Worm (Caenorhabditis elegans) whole organism, L1 larva: Measurements from ENCODE around the gene col-162.

Experiments used
- F16B12.6 ChIP-seq: fragments of 150-350 bp; optimal IDR thresholded peaks from 2 replicates; lab custom pipeline; 2014; ENCODE audit warnings: missing biosample characterization, missing genetic modification characterization
- Y116A8C.19 ChIP-seq: sonication (generic microtip); optimal IDR thresholded peaks from 2 replicates; lab custom pipeline; 2016; ENCODE audit warnings: missing compliant biosample characterization, missing genetic modification characterization, borderline replicate concordance
- aha-1 ChIP-seq: fragments of 150-350 bp; optimal IDR thresholded peaks from 2 replicates; lab custom pipeline; 2014; ENCODE audit warnings: missing biosample characterization, missing genetic modification characterization
- alr-1 ChIP-seq: fragments of 200-800 bp; sonication (Bioruptor generic); optimal IDR thresholded peaks from 2 replicates; lab custom pipeline; 2018; ENCODE audit warnings: borderline replicate concordance, mild to moderate bottlenecking, missing genetic modification characterization, missing compliant biosample characterization
- blmp-1 ChIP-seq: fragments of 150-350 bp; optimal IDR thresholded peaks from 2 replicates; lab custom pipeline; 2014; ENCODE audit warnings: missing biosample characterization, missing genetic modification characterization
- ceh-63 ChIP-seq: fragments of 200-800 bp; sonication (Bioruptor generic); optimal IDR thresholded peaks from 2 replicates; lab custom pipeline; 2018; ENCODE audit warnings: mild to moderate bottlenecking, missing genetic modification characterization, missing compliant biosample characterization
- ceh-8 ChIP-seq: fragments of 200-800 bp; sonication (Bioruptor generic); optimal IDR thresholded peaks from 2 replicates; lab custom pipeline; 2018; ENCODE audit warnings: mild to moderate bottlenecking, missing genetic modification characterization, moderate library complexity, missing compliant biosample characterization
- ceh-82 ChIP-seq, 3 experiments: fragments of 150-350 bp in 1 of 3; sonication (generic microtip) in 2 of 3; optimal IDR thresholded peaks; 2 replicates each; lab custom pipeline; 2014 to 2017; ENCODE audit warnings: missing biosample characterization in 3 of 3, missing genetic modification characterization in 3 of 3
- ceh-88 ChIP-seq: fragments of 200-800 bp; sonication (Bioruptor generic); IDR thresholded peaks from 2 replicates; pipeline ENCODE4 v1.3.6; 2022; ENCODE audit warnings: missing genetic modification characterization, missing compliant biosample characterization
- ces-1 ChIP-seq: fragments of 150-350 bp; optimal IDR thresholded peaks from 2 replicates; lab custom pipeline; 2014; ENCODE audit warnings: missing biosample characterization, missing genetic modification reagents, missing genetic modification characterization
- dpl-1 ChIP-seq, 3 experiments: fragments of 150-350 bp in 2 of 3; sonication (generic microtip) in 1 of 3; optimal IDR thresholded peaks; 2 replicates each; lab custom pipeline; 2014 to 2017; ENCODE audit warnings: missing biosample characterization in 3 of 3, missing genetic modification characterization in 3 of 3, missing genetic modification reagents in 3 of 3
- efl-3 ChIP-seq: fragments of 200-800 bp; sonication (Bioruptor generic); optimal IDR thresholded peaks from 2 replicates; lab custom pipeline; 2018; ENCODE audit warnings: mild to moderate bottlenecking, missing genetic modification characterization, missing compliant biosample characterization
- egl-13 ChIP-seq: sonication (generic microtip); optimal IDR thresholded peaks from 2 replicates; lab custom pipeline; 2016; ENCODE audit warnings: missing genotype, missing genetic modification reagents, missing genetic modification characterization, missing compliant biosample characterization
- elt-2 ChIP-seq: sonication (generic microtip); optimal IDR thresholded peaks from 2 replicates; lab custom pipeline; 2016; ENCODE audit warnings: missing genetic modification characterization, mild to moderate bottlenecking, inconsistent platforms, missing compliant biosample characterization, missing genetic modification reagents
- ets-5 ChIP-seq: fragments of 200-800 bp; sonication (Bioruptor generic); IDR thresholded peaks from 2 replicates; pipeline ENCODE4 v1.3.6; 2022; ENCODE audit warnings: missing genetic modification characterization, missing compliant biosample characterization
- hlh-4 ChIP-seq: sonication (generic microtip); optimal IDR thresholded peaks from 2 replicates; lab custom pipeline; 2016; ENCODE audit warnings: mild to moderate bottlenecking, missing genetic modification characterization, missing compliant biosample characterization
- hpl-2 ChIP-seq: fragments of 150-350 bp; optimal IDR thresholded peaks from 2 replicates; lab custom pipeline; 2014; ENCODE audit warnings: missing biosample characterization, missing genetic modification reagents, missing genetic modification characterization
- irx-1 ChIP-seq: sonication (generic microtip); optimal IDR thresholded peaks from 2 replicates; lab custom pipeline; 2016; ENCODE audit warnings: missing genetic modification characterization, missing compliant biosample characterization
- jun-1 ChIP-seq: fragments of 150-350 bp; optimal IDR thresholded peaks from 2 replicates; lab custom pipeline; 2014; ENCODE audit warnings: missing biosample characterization, missing genetic modification reagents, missing genetic modification characterization
- lin-13 ChIP-seq: fragments of 150-350 bp; optimal IDR thresholded peaks from 2 replicates; lab custom pipeline; 2014; ENCODE audit warnings: missing biosample characterization, missing genetic modification reagents, missing genetic modification characterization
- lin-14 ChIP-seq: fragments of 200-800 bp; sonication (Bioruptor generic); optimal IDR thresholded peaks from 2 replicates; lab custom pipeline; 2018; ENCODE audit warnings: mild to moderate bottlenecking, missing genetic modification characterization, moderate library complexity, missing compliant biosample characterization
- lin-35 ChIP-seq, 2 experiments: fragments of 150-350 bp; optimal IDR thresholded peaks; 2 replicates each; lab custom pipeline; 2014; ENCODE audit warnings: missing biosample characterization in 2 of 2, missing genetic modification characterization in 2 of 2, missing genetic modification reagents in 2 of 2
- lin-39 ChIP-seq: fragments of 150-350 bp; optimal IDR thresholded peaks from 2 replicates; lab custom pipeline; 2014; ENCODE audit warnings: missing biosample characterization, missing genetic modification reagents, missing genetic modification characterization
- lir-3 ChIP-seq: sonication (generic microtip); optimal IDR thresholded peaks from 2 replicates; lab custom pipeline; 2016; ENCODE audit warnings: mild to moderate bottlenecking, missing genetic modification characterization, moderate library complexity, missing compliant biosample characterization; ENCODE audit not compliant: poor library complexity
- lsy-2 ChIP-seq, 2 experiments: fragments of 150-350 bp; optimal IDR thresholded peaks; 2 replicates each; lab custom pipeline; 2014; ENCODE audit warnings: missing biosample characterization in 2 of 2, missing genetic modification characterization in 2 of 2
- mef-2 ChIP-seq: fragments of 150-350 bp; optimal IDR thresholded peaks from 2 replicates; lab custom pipeline; 2014; ENCODE audit warnings: missing biosample characterization, missing genetic modification characterization
- nhr-12 ChIP-seq: sonication (generic microtip); optimal IDR thresholded peaks from 2 replicates; lab custom pipeline; 2017; ENCODE audit warnings: missing biosample characterization, missing genetic modification characterization
- nhr-20 ChIP-seq: sonication (generic microtip); optimal IDR thresholded peaks from 2 replicates; lab custom pipeline; 2016; ENCODE audit warnings: mild to moderate bottlenecking, missing genetic modification characterization, missing compliant biosample characterization
- nhr-237 ChIP-seq: fragments of 150-350 bp; optimal IDR thresholded peaks from 2 replicates; lab custom pipeline; 2014; ENCODE audit warnings: missing biosample characterization, missing genetic modification characterization
- nhr-28 ChIP-seq: fragments of 150-350 bp; optimal IDR thresholded peaks from 2 replicates; lab custom pipeline; 2014; ENCODE audit warnings: missing biosample characterization, missing genetic modification characterization
- nhr-71 ChIP-seq: sonication (generic microtip); optimal IDR thresholded peaks from 2 replicates; lab custom pipeline; 2016; ENCODE audit warnings: mild to moderate bottlenecking, missing genetic modification characterization, moderate library complexity, missing compliant biosample characterization
- nhr-76 ChIP-seq: sonication (generic microtip); optimal IDR thresholded peaks from 2 replicates; lab custom pipeline; 2017; ENCODE audit warnings: missing biosample characterization, missing genetic modification characterization
- nhr-85 ChIP-seq: sonication (generic microtip); peaks from one replicate; lab custom pipeline; 2016; ENCODE audit warnings: missing genetic modification characterization, inconsistent platforms, missing compliant biosample characterization
- nhr-90 ChIP-seq: sonication (generic microtip); optimal IDR thresholded peaks from 2 replicates; lab custom pipeline; 2016; ENCODE audit warnings: mild to moderate bottlenecking, missing genetic modification characterization, missing compliant biosample characterization; ENCODE audit not compliant: poor library complexity
- pag-3 ChIP-seq: sonication (generic microtip); optimal IDR thresholded peaks from 2 replicates; lab custom pipeline; 2017; ENCODE audit warnings: missing genetic modification characterization, mild to moderate bottlenecking, missing compliant biosample characterization, antibody characterized with exemption, borderline replicate concordance; ENCODE audit not compliant: insufficient read depth
- pax-3 ChIP-seq: fragments of 200-800 bp; sonication (Bioruptor generic); optimal IDR thresholded peaks from 2 replicates; lab custom pipeline; 2018; ENCODE audit warnings: mild to moderate bottlenecking, missing genetic modification characterization, moderate library complexity, missing compliant biosample characterization
- sox-4 ChIP-seq: sonication (generic microtip); optimal IDR thresholded peaks from 2 replicates; lab custom pipeline; 2016; ENCODE audit warnings: missing genetic modification characterization, missing compliant biosample characterization
- sptf-1 ChIP-seq: fragments of 150-350 bp; optimal IDR thresholded peaks from 2 replicates; lab custom pipeline; 2014; ENCODE audit warnings: missing biosample characterization, missing genetic modification characterization
- sup-37 ChIP-seq: fragments of 200-800 bp; sonication (Bioruptor generic); optimal IDR thresholded peaks from 2 replicates; lab custom pipeline; 2018; ENCODE audit warnings: mild to moderate bottlenecking, missing genetic modification characterization, missing compliant biosample characterization
- swsn-7 ChIP-seq: sonication (generic microtip); optimal IDR thresholded peaks from 2 replicates; lab custom pipeline; 2016; ENCODE audit warnings: missing genetic modification characterization, missing compliant biosample characterization
- tlp-1 ChIP-seq: fragments of 150-350 bp; optimal IDR thresholded peaks from 2 replicates; lab custom pipeline; 2014; ENCODE audit warnings: missing biosample characterization, missing genetic modification characterization
- unc-130 ChIP-seq: fragments of 150-350 bp; optimal IDR thresholded peaks from 2 replicates; lab custom pipeline; 2017; ENCODE audit warnings: missing biosample characterization, missing genetic modification characterization, inconsistent platforms
- unc-30 ChIP-seq: sonication (generic microtip); optimal IDR thresholded peaks from 2 replicates; lab custom pipeline; 2017; ENCODE audit warnings: missing biosample characterization, missing genetic modification characterization
- unc-62 ChIP-seq: fragments of 150-350 bp; optimal IDR thresholded peaks from 2 replicates; lab custom pipeline; 2014; ENCODE audit warnings: missing biosample characterization, missing genetic modification reagents, missing genetic modification characterization
- vab-15 ChIP-seq: sonication (generic microtip); optimal IDR thresholded peaks from 2 replicates; lab custom pipeline; 2017; ENCODE audit warnings: missing genotype, mild to moderate bottlenecking, missing genetic modification characterization, missing compliant biosample characterization
- xbp-1 ChIP-seq: sonication (generic microtip); optimal IDR thresholded peaks from 2 replicates; lab custom pipeline; 2016; ENCODE audit warnings: missing genetic modification characterization, missing compliant biosample characterization
- zip-4 ChIP-seq: fragments of 200-800 bp; sonication (Bioruptor generic); optimal IDR thresholded peaks from 2 replicates; lab custom pipeline; 2018; ENCODE audit warnings: mild to moderate bottlenecking, missing genetic modification characterization, moderate library complexity, missing compliant biosample characterization
- ztf-11 ChIP-seq, 2 experiments: sonication (generic microtip); optimal IDR thresholded peaks; 2 replicates each; lab custom pipeline; 2016 to 2017; ENCODE audit warnings: missing genetic modification characterization in 2 of 2, missing biosample characterization in 1 of 2, missing compliant biosample characterization in 1 of 2
- ztf-4 ChIP-seq: fragments of 150-350 bp; optimal IDR thresholded peaks from 2 replicates; lab custom pipeline; 2014; ENCODE audit warnings: missing biosample characterization, missing genetic modification characterization

Gene col-162

ce11 chrV:13441661-13442060 lies at the start of gene col-162:
col-162 (plus strand) TSS chrV:13441961.
- TF ChIP-seq lin-39 (no peak), ceh-63 (GFP tag; lab: Kevin White, UChicago) (no peak), ceh-82 (tag; optimal IDR thresholded peaks at IDR 0.05; lab: Kevin White, UChicago) (no peak), ets-5 (GFP tag; lab: Robert Waterston, UW) (no peak), alr-1 (tag; lab: Kevin White, UChicago) (no peak), hpl-2 (GFP tag; lab: Kevin White, UChicago) (no peak), nhr-90 (no peak), lsy-2 (tag; optimal IDR thresholded peaks at IDR 0.05; lab: Kevin White, UChicago) (no peak), unc-130 (tag; lab: Kevin White, UChicago) (no peak), sptf-1 (tag; lab: Kevin White, UChicago) (no peak), nhr-20 (tag; lab: Kevin White, UChicago) (no peak), pax-3 (tag; lab: Kevin White, UChicago) (no peak), sup-37 (no peak), swsn-7 (tag; lab: Kevin White, UChicago) (no peak), unc-30 (tag; lab: Kevin White, UChicago) (no peak)

- TF ChIP-seq pag-3 (tag; lab: Kevin White, UChicago) = no peak
- peak; percentile 67 for TF ChIP-seq nhr-71 (tag; lab: Kevin White, UChicago)
- TF ChIP-seq irx-1 (tag; lab: Kevin White, UChicago) = no peak
- no peak for TF ChIP-seq jun-1 (tag; lab: Kevin White, UChicago)
- TF ChIP-seq vab-15 (tag; lab: Kevin White, UChicago) = no peak
- TF ChIP-seq lsy-2 (tag; optimal IDR thresholded peaks at IDR 0.05; lab: Kevin White, UChicago) = peak; percentile 9 to 24
- TF ChIP-seq alr-1 (tag; lab: Kevin White, UChicago) = no peak
- TF ChIP-seq unc-62 (GFP tag; lab: Kevin White, UChicago) = no peak
- no peak for TF ChIP-seq ceh-63 (GFP tag; lab: Kevin White, UChicago)
- no peak for TF ChIP-seq nhr-28
- no peak for TF ChIP-seq hlh-4
- TF ChIP-seq lin-14 = peak; percentile 46
- TF ChIP-seq lir-3 = no peak
- peak; percentile 74 for TF ChIP-seq blmp-1 (tag; lab: Kevin White, UChicago)
- TF ChIP-seq dpl-1 (GFP tag; optimal IDR thresholded peaks at IDR 0.05; lab: Kevin White, UChicago) = no peak
- no peak for TF ChIP-seq sptf-1 (tag; lab: Kevin White, UChicago)
- TF ChIP-seq nhr-20 (tag; lab: Kevin White, UChicago) = peak; percentile 25
- TF ChIP-seq efl-3 (GFP tag; lab: Kevin White, UChicago) = no peak
- TF ChIP-seq lin-39 = no peak
- TF ChIP-seq tlp-1 (tag; lab: Kevin White, UChicago) = no peak
- no peak for TF ChIP-seq mef-2 (tag; lab: Kevin White, UChicago)
- peak; percentile 12 for TF ChIP-seq xbp-1 (tag; lab: Kevin White, UChicago)
- TF ChIP-seq swsn-7 (tag; lab: Kevin White, UChicago) = peak; percentile 36
- TF ChIP-seq ceh-88 (GFP tag; lab: Robert Waterston, UW) = no peak
- TF ChIP-seq ceh-8 (GFP tag; lab: Kevin White, UChicago) = no peak
- no peak for TF ChIP-seq ets-5 (GFP tag; lab: Robert Waterston, UW)
- TF ChIP-seq sox-4 (tag; lab: Kevin White, UChicago) = no peak
- no peak for TF ChIP-seq nhr-12 (tag; lab: Kevin White, UChicago)
- TF ChIP-seq egl-13 (tag; lab: Kevin White, UChicago) = no peak
- TF ChIP-seq lin-13 (GFP tag; lab: Kevin White, UChicago) = no peak
- TF ChIP-seq zip-4 (GFP tag; lab: Kevin White, UChicago) = no peak
- no peak for TF ChIP-seq nhr-237 (tag; lab: Kevin White, UChicago)
- no peak for TF ChIP-seq nhr-76 (tag; lab: Kevin White, UChicago)
- no peak for TF ChIP-seq hpl-2 (GFP tag; lab: Kevin White, UChicago)
- TF ChIP-seq ztf-4 (tag; lab: Kevin White, UChicago) = no peak
- no peak for TF ChIP-seq lin-35 (GFP tag; optimal IDR thresholded peaks at IDR 0.05; lab: Kevin White, UChicago)
- no peak for TF ChIP-seq Y116A8C.19 (tag; lab: Kevin White, UChicago)
- no peak for TF ChIP-seq elt-2 (tag; lab: Kevin White, UChicago)
- no peak for TF ChIP-seq F16B12.6 (tag; lab: Kevin White, UChicago)
- no peak for TF ChIP-seq ztf-11 (tag; optimal IDR thresholded peaks at IDR 0.05; lab: Kevin White, UChicago)
- no peak for TF ChIP-seq aha-1 (tag; lab: Kevin White, UChicago)
- peak; percentile 53 for TF ChIP-seq nhr-85 (tag; lab: Kevin White, UChicago)
- no peak for TF ChIP-seq ces-1 (GFP tag; lab: Kevin White, UChicago)
Observed at ce11 chrV:13393333-13393803, 48.4 kb upstream of the col-162 start.
